Worm (Caenorhabditis elegans) whole organism, young adult: Measurements from ENCODE around the gene elks-1.

Experiments
- B0336.3 ChIP-seq: fragments of 200-800 bp; sonication (Bioruptor generic); IDR thresholded peaks from 2 replicates; pipeline ENCODE4 v1.3.6; 2022; ENCODE audit warnings: missing genetic modification characterization, missing compliant biosample characterization
- F22D6.2 ChIP-seq: sonication (generic microtip); optimal IDR thresholded peaks from 2 replicates; lab custom pipeline; 2016; ENCODE audit warnings: mild to moderate bottlenecking, missing genetic modification characterization, missing compliant biosample characterization
- F33H1.4 ChIP-seq: fragments of 200-800 bp; sonication (Bioruptor generic); IDR thresholded peaks from 2 replicates; pipeline ENCODE4 v1.3.6; 2022; ENCODE audit warnings: missing genetic modification reagents, missing genetic modification characterization, missing compliant biosample characterization
- F49E8.2 ChIP-seq: sonication (generic microtip); optimal IDR thresholded peaks from 3 replicates; lab custom pipeline; 2017; ENCODE audit warnings: missing genetic modification characterization, mild to moderate bottlenecking, missing compliant biosample characterization, antibody characterized with exemption, moderate library complexity; ENCODE audit not compliant: insufficient read depth
- F57A8.1 ChIP-seq: fragments of 200-800 bp; sonication (Bioruptor generic); optimal IDR thresholded peaks from 2 replicates; lab custom pipeline; 2018; ENCODE audit warnings: mild to moderate bottlenecking, missing genetic modification characterization, moderate library complexity, missing compliant biosample characterization
- T07F8.4 ChIP-seq: sonication (generic microtip); optimal IDR thresholded peaks from 2 replicates; lab custom pipeline; 2016; ENCODE audit warnings: mild to moderate bottlenecking, missing genetic modification characterization, moderate library complexity, missing compliant biosample characterization
- Y53G8AR.9 ChIP-seq: fragments of 200-800 bp; sonication (Bioruptor generic); conservative IDR thresholded peaks from 2 replicates; pipeline ENCODE4 v1.3.6; 2022; ENCODE audit warnings: missing genetic modification reagents, missing genetic modification characterization, missing compliant biosample characterization
- Y56A3A.18 ChIP-seq: fragments of 200-800 bp; sonication (Bioruptor generic); IDR thresholded peaks from 2 replicates; pipeline ENCODE4 v1.3.6; 2022; ENCODE audit warnings: missing genetic modification reagents, missing genetic modification characterization, missing compliant biosample characterization
- ZK185.1 ChIP-seq: sonication (generic microtip); optimal IDR thresholded peaks from 2 replicates; lab custom pipeline; 2016; ENCODE audit warnings: mild to moderate bottlenecking, missing genetic modification characterization, missing compliant biosample characterization; ENCODE audit not compliant: poor library complexity, severe bottlenecking
- akir-1 ChIP-seq: fragments of 200-800 bp; sonication (Bioruptor generic); optimal IDR thresholded peaks from 2 replicates; lab custom pipeline; 2018; ENCODE audit warnings: mild to moderate bottlenecking, missing genetic modification characterization, moderate library complexity, missing compliant biosample characterization
- ama-1 ChIP-seq, 3 experiments: fragments of 150-350 bp in 1 of 3; sonication (generic microtip) in 2 of 3; optimal IDR thresholded peaks; 2 replicates each; lab custom pipeline; 2014 to 2018; ENCODE audit warnings: missing biosample characterization in 2 of 3, missing genetic modification characterization in 2 of 3, missing genetic modification reagents in 2 of 3
- atf-7 ChIP-seq: sonication (generic microtip); optimal IDR thresholded peaks from 2 replicates; lab custom pipeline; 2017; ENCODE audit warnings: mild to moderate bottlenecking, missing genetic modification characterization, missing compliant biosample characterization
- ccch-3 ChIP-seq: fragments of 200-800 bp; sonication (Bioruptor generic); optimal IDR thresholded peaks from 2 replicates; lab custom pipeline; 2018; ENCODE audit warnings: mild to moderate bottlenecking, missing genetic modification characterization, missing compliant biosample characterization
- cebp-1 ChIP-seq, 2 experiments: fragments of 200-800 bp in 1 of 2; sonication (Bioruptor generic) in 1 of 2; sonication (generic microtip) in 1 of 2; IDR thresholded peaks in 1 of 2; optimal IDR thresholded peaks in 1 of 2; 2 replicates each; pipeline versions ENCODE4 v1.3.6 to Lab custom; 2017 to 2022; ENCODE audit warnings: missing compliant biosample characterization in 2 of 2, missing genetic modification characterization in 2 of 2, mild to moderate bottlenecking in 1 of 2, missing genetic modification reagents in 1 of 2, moderate library complexity in 1 of 2
- ceh-40 ChIP-seq: fragments of 200-800 bp; sonication (Bioruptor generic); IDR thresholded peaks from 2 replicates; pipeline ENCODE4 v1.3.6; 2022; ENCODE audit warnings: missing genetic modification characterization, missing compliant biosample characterization
- chd-7 ChIP-seq: sonication (generic microtip); optimal IDR thresholded peaks from 2 replicates; lab custom pipeline; 2016; ENCODE audit warnings: mild to moderate bottlenecking, missing genetic modification characterization, moderate library complexity, missing compliant biosample characterization
- die-1 ChIP-seq: sonication (generic microtip); optimal IDR thresholded peaks from 2 replicates; lab custom pipeline; 2016; ENCODE audit warnings: missing genotype, mild to moderate bottlenecking, missing genetic modification characterization, missing compliant biosample characterization
- dox-1 ChIP-seq: fragments of 200-800 bp; sonication (Bioruptor generic); IDR thresholded peaks from 2 replicates; pipeline ENCODE4 v1.3.6; 2022; ENCODE audit warnings: missing genetic modification reagents, missing genetic modification characterization, missing compliant biosample characterization
- egrh-3 ChIP-seq: fragments of 200-800 bp; sonication (Bioruptor generic); IDR thresholded peaks from 2 replicates; pipeline ENCODE4 v1.3.6; 2022; ENCODE audit warnings: missing genetic modification reagents, missing genetic modification characterization, missing compliant biosample characterization
- ekl-4 ChIP-seq: fragments of 200-800 bp; sonication (Bioruptor generic); IDR thresholded peaks from 2 replicates; pipeline ENCODE4 v1.3.6; 2022; ENCODE audit warnings: missing genetic modification reagents, missing genetic modification characterization, missing compliant biosample characterization
- ets-4 ChIP-seq: fragments of 200-800 bp; sonication (Bioruptor generic); optimal IDR thresholded peaks from 2 replicates; lab custom pipeline; 2018; ENCODE audit warnings: mild to moderate bottlenecking, missing genetic modification characterization, missing compliant biosample characterization
- gei-17 ChIP-seq: fragments of 200-800 bp; sonication (Bioruptor generic); optimal IDR thresholded peaks from 2 replicates; lab custom pipeline; 2018; ENCODE audit warnings: mild to moderate bottlenecking, missing genetic modification characterization, missing compliant biosample characterization
- hlh-12 ChIP-seq: sonication (generic microtip); optimal IDR thresholded peaks from 2 replicates; lab custom pipeline; 2016; ENCODE audit warnings: missing genetic modification characterization, missing compliant biosample characterization
- hrde-1 ChIP-seq: sonication (generic microtip); optimal IDR thresholded peaks from 2 replicates; lab custom pipeline; 2016; ENCODE audit warnings: missing genetic modification characterization, mild to moderate bottlenecking, missing compliant biosample characterization, moderate library complexity, missing genotype, missing genetic modification reagents, borderline replicate concordance
- lag-1 ChIP-seq: fragments of 200-800 bp; sonication (Bioruptor generic); IDR thresholded peaks from 2 replicates; pipeline ENCODE4 v1.3.6; 2022; ENCODE audit warnings: missing genetic modification reagents, missing genetic modification characterization, missing compliant biosample characterization
- let-526 ChIP-seq: fragments of 200-800 bp; sonication (Bioruptor generic); IDR thresholded peaks from 2 replicates; pipeline ENCODE4 v1.3.6; 2022; ENCODE audit warnings: missing genetic modification reagents, missing genetic modification characterization, missing compliant biosample characterization
- lir-1 ChIP-seq: fragments of 200-800 bp; sonication (Bioruptor generic); conservative IDR thresholded peaks from 2 replicates; pipeline ENCODE4 v1.3.6; 2022; ENCODE audit warnings: missing genetic modification reagents, missing genetic modification characterization, missing compliant biosample characterization
- lsy-27 ChIP-seq: sonication (generic microtip); optimal IDR thresholded peaks from 2 replicates; lab custom pipeline; 2017; ENCODE audit warnings: missing genetic modification characterization, mild to moderate bottlenecking, missing compliant biosample characterization, antibody characterized with exemption, missing genotype, borderline replicate concordance; ENCODE audit not compliant: insufficient read depth
- madf-10 ChIP-seq: sonication (generic microtip); optimal IDR thresholded peaks from 2 replicates; lab custom pipeline; 2016; ENCODE audit warnings: mild to moderate bottlenecking, missing genetic modification characterization, missing compliant biosample characterization
- madf-3 ChIP-seq: fragments of 200-800 bp; sonication (Bioruptor generic); IDR thresholded peaks from 2 replicates; pipeline ENCODE4 v1.3.6; 2022; ENCODE audit warnings: missing genetic modification reagents, missing genetic modification characterization, missing compliant biosample characterization
- madf-6 ChIP-seq: fragments of 200-800 bp; sonication (Bioruptor generic); IDR thresholded peaks from 2 replicates; pipeline ENCODE4 v1.3.6; 2022; ENCODE audit warnings: missing genetic modification reagents, missing genetic modification characterization, missing compliant biosample characterization
- madf-8 ChIP-seq: fragments of 200-800 bp; sonication (Bioruptor generic); conservative IDR thresholded peaks from 2 replicates; pipeline ENCODE4 v1.3.6; 2022; ENCODE audit warnings: missing genetic modification reagents, missing genetic modification characterization, missing compliant biosample characterization
- mel-28 ChIP-seq: sonication (generic microtip); optimal IDR thresholded peaks from 2 replicates; lab custom pipeline; 2016; ENCODE audit warnings: borderline replicate concordance, mild to moderate bottlenecking, missing genetic modification characterization, missing compliant biosample characterization
- nfya-1 ChIP-seq: sonication (generic microtip); optimal IDR thresholded peaks from 2 replicates; lab custom pipeline; 2017; ENCODE audit warnings: antibody characterized with exemption, missing compliant biosample characterization, missing genetic modification characterization, borderline replicate concordance; ENCODE audit not compliant: insufficient read depth
- nfya-2 ChIP-seq: fragments of 200-800 bp; sonication (Bioruptor generic); IDR thresholded peaks from 2 replicates; pipeline ENCODE4 v1.3.6; 2022; ENCODE audit warnings: missing genetic modification reagents, missing genetic modification characterization, missing compliant biosample characterization
- nhr-179 ChIP-seq: sonication (generic microtip); optimal IDR thresholded peaks from 2 replicates; lab custom pipeline; 2016; ENCODE audit warnings: mild to moderate bottlenecking, missing genetic modification characterization, missing compliant biosample characterization
- nhr-27 ChIP-seq: fragments of 200-800 bp; sonication (Bioruptor generic); optimal IDR thresholded peaks from 2 replicates; lab custom pipeline; 2018; ENCODE audit warnings: mild to moderate bottlenecking, missing genetic modification characterization, moderate library complexity, missing compliant biosample characterization
- nhr-80 ChIP-seq: sonication (generic microtip); optimal IDR thresholded peaks from 2 replicates; lab custom pipeline; 2016; ENCODE audit warnings: missing genetic modification characterization, missing compliant biosample characterization
- pha-4 ChIP-seq: fragments of 150-350 bp; sonication (generic microtip); optimal IDR thresholded peaks from 2 replicates; lab custom pipeline; 2014; ENCODE audit warnings: missing biosample characterization, missing genetic modification reagents, missing genetic modification characterization
- rec-8 ChIP-seq, 2 experiments: sonication (generic microtip); optimal IDR thresholded peaks; 2 replicates each; lab custom pipeline; 2016; ENCODE audit warnings: mild to moderate bottlenecking in 2 of 2, missing genetic modification characterization in 2 of 2, missing genetic modification reagents in 2 of 2, missing genotype in 2 of 2, missing biosample characterization in 1 of 2, missing compliant biosample characterization in 1 of 2, moderate library complexity in 1 of 2
- repo-1 ChIP-seq: sonication (generic microtip); optimal IDR thresholded peaks from 2 replicates; lab custom pipeline; 2017; ENCODE audit warnings: mild to moderate bottlenecking, missing genetic modification characterization, missing compliant biosample characterization
- somi-1 ChIP-seq: fragments of 200-800 bp; sonication (Bioruptor generic); optimal IDR thresholded peaks from 2 replicates; lab custom pipeline; 2018; ENCODE audit warnings: mild to moderate bottlenecking, missing genetic modification characterization, missing compliant biosample characterization
- tlf-1 ChIP-seq: fragments of 200-800 bp; sonication (Bioruptor generic); optimal IDR thresholded peaks from 2 replicates; lab custom pipeline; 2018; ENCODE audit warnings: mild to moderate bottlenecking, missing genetic modification characterization, missing compliant biosample characterization
- unc-130 ChIP-seq: sonication (generic microtip); optimal IDR thresholded peaks from 2 replicates; lab custom pipeline; 2016; ENCODE audit warnings: missing genetic modification reagents, missing genetic modification characterization, missing compliant biosample characterization
- zfh-2 ChIP-seq: fragments of 200-800 bp; sonication (Bioruptor generic); conservative IDR thresholded peaks from 2 replicates; pipeline ENCODE4 v1.3.6; 2022; ENCODE audit warnings: missing genetic modification reagents, missing genetic modification characterization, missing compliant biosample characterization
- ztf-26 ChIP-seq: sonication (generic microtip); optimal IDR thresholded peaks from 2 replicates; lab custom pipeline; 2017; ENCODE audit warnings: missing genetic modification characterization, missing compliant biosample characterization

The elks-1 gene

DNA sequence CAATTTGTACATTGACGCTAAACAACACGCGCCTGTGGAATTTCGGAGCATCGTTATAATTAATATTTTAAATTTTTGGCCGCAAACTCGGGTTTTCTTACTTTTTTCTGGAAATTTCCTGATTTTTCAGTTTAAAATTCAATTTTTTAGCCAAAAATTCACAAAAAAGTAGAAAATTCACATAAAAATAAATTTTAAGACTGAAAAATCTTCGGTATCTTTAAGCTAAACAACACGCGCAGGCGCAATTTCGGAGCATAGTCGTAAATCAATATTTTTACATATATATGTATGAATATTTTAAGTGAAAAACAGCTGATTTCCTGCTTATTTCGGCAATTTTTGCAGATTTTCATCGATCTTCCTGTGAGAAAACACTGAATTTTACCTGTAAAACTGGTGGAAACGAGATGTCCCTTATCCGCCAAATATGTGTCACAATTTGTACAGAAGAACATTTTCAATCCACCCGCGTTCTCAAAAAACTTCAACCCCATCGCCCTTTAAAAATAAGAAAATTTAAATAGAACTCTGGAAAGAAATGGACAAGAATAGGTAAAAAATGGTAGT is 32.6 kb upstream of the elks-1 start, which contains the start of gene B0546.3 (continued):
- no peak for TF ChIP-seq unc-130 (GFP tag; lab: Kevin White, UChicago)
- no peak for TF ChIP-seq pha-4 (tag; lab: Kevin White, UChicago)
- no peak for TF ChIP-seq lag-1 (GFP tag; lab: Robert Waterston, UW)
- TF ChIP-seq chd-7 (tag; lab: Kevin White, UChicago): peak; percentile 39
- TF ChIP-seq zfh-2 (GFP tag; lab: Robert Waterston, UW): no peak
- TF ChIP-seq nhr-179 (tag; lab: Kevin White, UChicago): no peak
- TF ChIP-seq F33H1.4 (GFP tag; lab: Robert Waterston, UW): no peak
- TF ChIP-seq repo-1 (tag; lab: Kevin White, UChicago): peak; percentile 54
- TF ChIP-seq tlf-1 (GFP tag; lab: Kevin White, UChicago): no peak
- TF ChIP-seq madf-3 (GFP tag; lab: Robert Waterston, UW): no peak
- TF ChIP-seq nfya-2 (GFP tag; lab: Robert Waterston, UW): no peak
- no peak for TF ChIP-seq nfya-1 (tag; lab: Kevin White, UChicago)
- TF ChIP-seq somi-1 (GFP tag; lab: Kevin White, UChicago): no peak
- no peak for TF ChIP-seq madf-10 (tag; lab: Kevin White, UChicago)
- no peak for TF ChIP-seq gei-17 (GFP tag; lab: Kevin White, UChicago)
- no peak for TF ChIP-seq ets-4 (GFP tag; lab: Kevin White, UChicago)
- TF ChIP-seq nhr-27: no peak
- no peak for TF ChIP-seq madf-8 (GFP tag; lab: Robert Waterston, UW)
- no peak for TF ChIP-seq F22D6.2 (tag; lab: Kevin White, UChicago)
- TF ChIP-seq ccch-3 (GFP tag; lab: Kevin White, UChicago): no peak
- no peak for TF ChIP-seq lir-1 (GFP tag; lab: Robert Waterston, UW)
- TF ChIP-seq lsy-27: no peak
- no peak for TF ChIP-seq nhr-80
- no peak for TF ChIP-seq F57A8.1 (GFP tag; lab: Kevin White, UChicago)
- TF ChIP-seq T07F8.4 (tag; lab: Kevin White, UChicago): no peak
- TF ChIP-seq madf-6: 0 out of 2 replicates have a peak, but pooled peaks have one; percentile 25
- TF ChIP-seq Y53G8AR.9 (GFP tag; lab: Robert Waterston, UW): 0 out of 2 replicates have a peak, but pooled peaks have one; percentile 34
- peak; percentile 47; the same call in 1 of the 2 replicates for TF ChIP-seq ekl-4 (GFP tag; lab: Robert Waterston, UW)
- TF ChIP-seq dox-1 (GFP tag; lab: Robert Waterston, UW): 0 out of 2 replicates have a peak, but pooled peaks have one; percentile 10
- TF ChIP-seq mel-28 (tag; lab: Kevin White, UChicago): no peak
- TF ChIP-seq atf-7 (tag; lab: Kevin White, UChicago): no peak
- TF ChIP-seq cebp-1 (GFP tag; IDR thresholded peaks at IDR 0.05; lab: Robert Waterston, UW): no peak
- no peak for TF ChIP-seq cebp-1 (tag; optimal IDR thresholded peaks at IDR 0.05; lab: Kevin White, UChicago)
- no peak for TF ChIP-seq F49E8.2 (tag; lab: Kevin White, UChicago)
- no peak for TF ChIP-seq ama-1 (optimal IDR thresholded peaks at IDR 0.05; lab: Kevin White, UChicago)
- TF ChIP-seq ama-1 (GFP tag; optimal IDR thresholded peaks at IDR 0.05; lab: Kevin White, UChicago): no peak
- no peak for TF ChIP-seq ZK185.1 (tag; lab: Kevin White, UChicago)
- TF ChIP-seq ceh-40 (GFP tag; lab: Robert Waterston, UW): no peak
- TF ChIP-seq Y56A3A.18 (GFP tag; lab: Robert Waterston, UW): no peak
- no peak for TF ChIP-seq hrde-1 (tag; lab: Kevin White, UChicago)
- no peak for TF ChIP-seq die-1 (tag; lab: Kevin White, UChicago)
- peak; percentile 63 for TF ChIP-seq ztf-26 (tag; lab: Kevin White, UChicago)
- no peak for TF ChIP-seq hlh-12 (tag; lab: Kevin White, UChicago)
- no peak for TF ChIP-seq rec-8 (tag; optimal IDR thresholded peaks at IDR 0.05; lab: Kevin White, UChicago)
- no peak for TF ChIP-seq egrh-3 (GFP tag; lab: Robert Waterston, UW)
- TF ChIP-seq akir-1: no peak
- TF ChIP-seq B0336.3: 0 out of 2 replicates have a peak, but pooled peaks have one; percentile 29
- no peak for TF ChIP-seq let-526 (GFP tag; lab: Robert Waterston, UW)
